Worm (Caenorhabditis elegans) whole organism, late embryonic: ENCODE data around the gene srsx-16.

Experiments
- C08G9.2 ChIP-seq: sonication (generic microtip); optimal IDR thresholded peaks from 2 replicates; lab custom pipeline; 2016; ENCODE audit warnings: mild to moderate bottlenecking, missing genetic modification characterization, moderate library complexity, missing compliant biosample characterization
- C38D4.7 ChIP-seq: fragments of 200-800 bp; sonication (Bioruptor generic); optimal IDR thresholded peaks from 2 replicates; lab custom pipeline; 2018; ENCODE audit warnings: mild to moderate bottlenecking, missing genetic modification characterization, moderate library complexity, missing compliant biosample characterization
- K02D7.2 ChIP-seq: sonication (generic microtip); optimal IDR thresholded peaks from 2 replicates; lab custom pipeline; 2017; ENCODE audit warnings: mild to moderate bottlenecking, missing genetic modification characterization, missing compliant biosample characterization
- Y22D7AL.16 ChIP-seq: sonication (generic microtip); optimal IDR thresholded peaks from 2 replicates; lab custom pipeline; 2016; ENCODE audit warnings: missing genetic modification characterization, missing compliant biosample characterization
- ahr-1 ChIP-seq: sonication (generic microtip); optimal IDR thresholded peaks from 2 replicates; lab custom pipeline; 2016; ENCODE audit warnings: missing genetic modification characterization, missing compliant biosample characterization
- ama-1 ChIP-seq: fragments of 150-350 bp; optimal IDR thresholded peaks from 2 replicates; lab custom pipeline; 2014
- ceh-14 ChIP-seq: sonication (generic microtip); optimal IDR thresholded peaks from 2 replicates; lab custom pipeline; 2016; ENCODE audit warnings: missing genotype, missing genetic modification characterization, missing compliant biosample characterization
- ceh-18 ChIP-seq: sonication (generic microtip); optimal IDR thresholded peaks from 2 replicates; lab custom pipeline; 2016; ENCODE audit warnings: missing genetic modification characterization, missing compliant biosample characterization
- ceh-19 ChIP-seq: fragments of 200-800 bp; sonication (Bioruptor generic); optimal IDR thresholded peaks from 2 replicates; lab custom pipeline; 2018; ENCODE audit warnings: mild to moderate bottlenecking, missing genetic modification characterization, missing compliant biosample characterization
- ceh-22 ChIP-seq: sonication (generic microtip); optimal IDR thresholded peaks from 2 replicates; lab custom pipeline; 2017; ENCODE audit warnings: missing biosample characterization, missing genetic modification characterization
- ceh-24 ChIP-seq: sonication (generic microtip); optimal IDR thresholded peaks from 2 replicates; lab custom pipeline; 2016; ENCODE audit warnings: mild to moderate bottlenecking, missing genetic modification characterization, missing compliant biosample characterization
- ceh-34 ChIP-seq: sonication (generic microtip); optimal IDR thresholded peaks from 2 replicates; lab custom pipeline; 2016; ENCODE audit warnings: mild to moderate bottlenecking, missing genetic modification characterization, missing compliant biosample characterization
- ceh-45 ChIP-seq: fragments of 200-800 bp; sonication (Bioruptor generic); IDR thresholded peaks from 2 replicates; pipeline ENCODE4 v1.3.6; 2022; ENCODE audit warnings: missing genetic modification reagents, missing genetic modification characterization, missing compliant biosample characterization
- ceh-48 ChIP-seq: sonication (generic microtip); optimal IDR thresholded peaks from 2 replicates; lab custom pipeline; 2016; ENCODE audit warnings: missing genetic modification characterization, inconsistent platforms, missing compliant biosample characterization
- elt-2 ChIP-seq: sonication (generic microtip); optimal IDR thresholded peaks from 2 replicates; lab custom pipeline; 2016; ENCODE audit warnings: missing genetic modification reagents, missing genetic modification characterization, missing compliant biosample characterization
- elt-4 ChIP-seq: sonication (generic microtip); optimal IDR thresholded peaks from 2 replicates; lab custom pipeline; 2016; ENCODE audit warnings: missing genetic modification characterization, missing compliant biosample characterization
- fkh-10 ChIP-seq: fragments of 150-350 bp; optimal IDR thresholded peaks from 2 replicates; lab custom pipeline; 2014; ENCODE audit warnings: missing biosample characterization, missing genetic modification reagents, missing genetic modification characterization
- hlh-15 ChIP-seq: sonication (generic microtip); optimal IDR thresholded peaks from 2 replicates; lab custom pipeline; 2016; ENCODE audit warnings: missing genetic modification characterization, missing compliant biosample characterization
- hlh-30 ChIP-seq: sonication (generic microtip); optimal IDR thresholded peaks from 2 replicates; lab custom pipeline; 2017; ENCODE audit warnings: antibody characterized with exemption, missing genetic modification characterization, missing compliant biosample characterization; ENCODE audit not compliant: insufficient read depth
- hlh-6 ChIP-seq: sonication (generic microtip); optimal IDR thresholded peaks from 2 replicates; lab custom pipeline; 2016; ENCODE audit warnings: missing genotype, missing genetic modification characterization, missing compliant biosample characterization
- madf-2 ChIP-seq: sonication (generic microtip); optimal IDR thresholded peaks from 2 replicates; lab custom pipeline; 2017; ENCODE audit warnings: missing genetic modification characterization, missing compliant biosample characterization
- nfya-1 ChIP-seq: sonication (generic microtip); optimal IDR thresholded peaks from 2 replicates; lab custom pipeline; 2017; ENCODE audit warnings: missing genetic modification characterization, mild to moderate bottlenecking, missing compliant biosample characterization, antibody characterized with exemption, moderate library complexity
- npax-4 ChIP-seq: sonication (generic microtip); optimal IDR thresholded peaks from 2 replicates; lab custom pipeline; 2016; ENCODE audit warnings: missing genetic modification characterization, missing compliant biosample characterization
- odd-2 ChIP-seq: sonication (generic microtip); optimal IDR thresholded peaks from 2 replicates; lab custom pipeline; 2017; ENCODE audit warnings: antibody characterized with exemption, mild to moderate bottlenecking, missing genetic modification characterization, missing compliant biosample characterization
- pqm-1 ChIP-seq: sonication (generic microtip); optimal IDR thresholded peaks from 2 replicates; lab custom pipeline; 2016; ENCODE audit warnings: missing genetic modification characterization, missing compliant biosample characterization
- pros-1 ChIP-seq: fragments of 150-350 bp; optimal IDR thresholded peaks from 2 replicates; lab custom pipeline; 2014; ENCODE audit warnings: missing biosample characterization, missing genetic modification reagents, missing genetic modification characterization
- rnt-1 ChIP-seq: sonication (generic microtip); optimal IDR thresholded peaks from 2 replicates; lab custom pipeline; 2016; ENCODE audit warnings: missing genetic modification characterization, missing compliant biosample characterization
- sdc-2 ChIP-seq: sonication (generic microtip); optimal IDR thresholded peaks from 2 replicates; lab custom pipeline; 2016; ENCODE audit warnings: missing genotype, missing genetic modification characterization, missing compliant biosample characterization
- tbx-2 ChIP-seq: sonication (generic microtip); optimal IDR thresholded peaks from 2 replicates; lab custom pipeline; 2016; ENCODE audit warnings: missing genetic modification characterization, missing compliant biosample characterization
- ttx-3 ChIP-seq: sonication (generic microtip); optimal IDR thresholded peaks from 2 replicates; lab custom pipeline; 2016; ENCODE audit warnings: missing genetic modification reagents, missing genetic modification characterization, missing compliant biosample characterization
- unc-3 ChIP-seq, 2 experiments: fragments of 200-800 bp in 1 of 2; sonication (Bioruptor generic) in 1 of 2; sonication (generic microtip) in 1 of 2; conservative IDR thresholded peaks in 1 of 2; optimal IDR thresholded peaks in 1 of 2; 2 replicates each; pipeline versions ENCODE4 v1.3.6 to Lab custom; 2016 to 2022; ENCODE audit warnings: missing compliant biosample characterization in 2 of 2, missing genetic modification characterization in 2 of 2, missing genetic modification reagents in 1 of 2
- zip-5 ChIP-seq: sonication (generic microtip); optimal IDR thresholded peaks from 2 replicates; lab custom pipeline; 2016; ENCODE audit warnings: missing genetic modification characterization, missing compliant biosample characterization

Gene srsx-16

ce11 chrIV:5582760-5583159 lies 36.8 kb downstream of the srsx-16 start:
- TF ChIP-seq nfya-1 (tag; lab: Kevin White, UChicago): peak; percentile 92
- no peak for TF ChIP-seq C08G9.2 (tag; lab: Kevin White, UChicago)
- TF ChIP-seq madf-2 (tag; lab: Kevin White, UChicago): no peak

DNA sequence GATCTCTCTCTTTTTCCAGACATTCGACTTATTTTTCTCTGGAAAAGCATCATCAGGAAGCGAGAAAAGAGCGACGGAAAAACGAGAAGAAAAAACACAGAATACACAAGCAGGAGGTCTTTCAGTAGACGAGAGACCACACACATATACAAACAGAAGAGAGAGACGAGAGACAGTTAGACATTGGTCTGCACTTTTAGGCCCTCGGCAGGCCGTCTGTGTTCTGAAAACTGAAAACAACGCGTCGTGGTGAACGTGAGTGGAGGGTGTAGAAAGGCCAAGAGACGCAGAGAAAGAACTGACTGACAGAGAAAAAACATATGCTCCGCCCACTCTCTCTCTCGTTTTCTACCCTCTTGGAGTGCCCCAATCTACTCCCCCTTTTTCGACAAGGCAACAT lies 37.3 kb downstream of the srsx-16 start:
- TF ChIP-seq npax-4 (tag; lab: Kevin White, UChicago): no peak
- no peak for TF ChIP-seq K02D7.2 (tag; lab: Kevin White, UChicago)
- no peak for TF ChIP-seq ceh-34 (tag; lab: Kevin White, UChicago)
- no peak for TF ChIP-seq ceh-48
- no peak for TF ChIP-seq ceh-19 (GFP tag; lab: Kevin White, UChicago)
- TF ChIP-seq pqm-1: no peak
- no peak for TF ChIP-seq odd-2 (tag; lab: Kevin White, UChicago)
- no peak for TF ChIP-seq ama-1 (lab: Kevin White, UChicago)
- no peak for TF ChIP-seq hlh-30
- TF ChIP-seq sdc-2 (tag; lab: Kevin White, UChicago): no peak
- TF ChIP-seq rnt-1 (tag; lab: Kevin White, UChicago): no peak
- no peak for TF ChIP-seq fkh-10 (GFP tag; lab: Kevin White, UChicago)
- no peak for TF ChIP-seq ceh-18 (tag; lab: Kevin White, UChicago)
- TF ChIP-seq elt-2 (tag; lab: Kevin White, UChicago): no peak
- TF ChIP-seq hlh-6 (tag; lab: Kevin White, UChicago): no peak

ce11 chrIV:5580588-5581308 lies 38.8 kb downstream of the srsx-16 start:
- TF ChIP-seq ceh-24 (no peak), hlh-6 (tag; lab: Kevin White, UChicago) (no peak), ceh-45 (GFP tag; lab: Robert Waterston, UW) (no peak), elt-2 (tag; lab: Kevin White, UChicago) (no peak), pros-1 (tag; lab: Kevin White, UChicago) (no peak), ahr-1 (tag; lab: Kevin White, UChicago) (no peak), ceh-14 (tag; lab: Kevin White, UChicago) (no peak), hlh-15 (tag; lab: Kevin White, UChicago) (no peak), tbx-2 (tag; lab: Kevin White, UChicago) (no peak), C08G9.2 (tag; lab: Kevin White, UChicago) (no peak), nfya-1 (tag; lab: Kevin White, UChicago) (no peak), elt-4 (tag; lab: Kevin White, UChicago) (no peak), unc-3 (GFP tag; conservative IDR thresholded peaks at IDR 0.05; lab: Robert Waterston, UW) (no peak), unc-3 (tag; optimal IDR thresholded peaks at IDR 0.05; lab: Kevin White, UChicago) (no peak), Y22D7AL.16 (no peak), zip-5 (tag; lab: Kevin White, UChicago) (no peak), ttx-3 (tag; lab: Kevin White, UChicago) (no peak)

- TF ChIP-seq ahr-1 (tag; lab: Kevin White, UChicago) (no peak), C38D4.7 (no peak)
Observed at ce11 chrIV:5574033-5574432, 45.5 kb downstream of the srsx-16 start, which contains the start of gene T12E12.6. TSS of gene T12E12.6 (minus strand) at chrIV:5574133.

DNA sequence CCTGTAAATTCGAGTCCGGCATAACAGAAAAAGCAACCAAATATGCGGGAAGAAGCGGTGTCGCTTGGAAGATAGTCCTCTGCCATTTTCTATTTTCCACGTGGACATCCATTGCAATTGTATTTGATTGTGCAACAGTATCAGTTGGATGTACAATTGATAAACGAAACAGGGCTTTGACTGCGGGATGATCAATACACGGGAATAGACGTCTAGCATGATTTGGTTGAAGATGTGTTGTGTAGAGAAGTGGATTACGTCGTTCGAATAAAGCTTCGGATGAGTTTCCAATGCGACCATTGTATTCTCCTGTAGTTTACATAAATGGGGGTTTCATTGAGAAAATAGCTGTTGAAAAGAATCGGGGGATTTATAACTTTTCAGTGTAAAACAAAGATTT lies 46.9 kb downstream of the srsx-16 start:
- no peak for TF ChIP-seq pqm-1
- no peak for TF ChIP-seq sdc-2 (tag; lab: Kevin White, UChicago)
- TF ChIP-seq elt-2 (tag; lab: Kevin White, UChicago): no peak
- TF ChIP-seq ceh-22 (tag; lab: Kevin White, UChicago): no peak
